Fruit fly (Drosophila melanogaster): ENCODE measurements around the gene CG5455.
A peak's percentile ranks its signal among the peaks of the same experiment; 100 is the strongest.

The CG5455 gene

DNA sequence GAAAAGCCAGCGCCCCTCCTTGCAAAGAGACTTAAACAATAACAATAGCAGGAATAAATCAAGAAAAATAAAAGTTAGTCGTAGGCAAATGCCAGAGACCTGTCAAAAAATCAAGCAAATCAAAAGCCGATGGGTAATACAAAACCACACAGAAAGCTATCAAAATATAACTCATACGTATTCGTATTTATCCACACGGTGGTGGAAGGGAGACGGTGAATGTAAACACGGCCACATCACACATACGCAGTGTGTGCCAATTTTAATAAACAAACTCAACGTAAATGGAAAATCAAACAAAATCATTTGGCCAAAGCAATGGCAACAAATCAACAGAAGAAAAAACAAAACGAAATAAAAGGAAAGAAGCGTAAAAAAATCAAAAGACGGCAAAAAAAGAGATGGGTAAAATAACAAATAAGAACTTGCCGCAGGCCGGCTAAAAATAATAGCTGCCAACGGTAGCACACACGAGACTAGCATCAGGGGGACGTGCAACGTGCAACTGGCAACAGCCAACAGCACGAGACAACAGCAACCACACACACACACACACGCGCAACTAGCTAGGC lies 18.6 kb upstream of the CG5455 start (continued):
- TF ChIP-seq schlank (tag; optimal IDR thresholded peaks at IDR 0.05): no peak
- no peak for TF ChIP-seq Doc2 (GFP tag; IDR thresholded peaks at IDR 0.05)
- 0 out of 2 replicates have a peak, but pooled peaks have one; percentile 23 for TF ChIP-seq seq (GFP tag; IDR thresholded peaks at IDR 0.05)
- peak; percentile 45; the same call in 1 of the 2 replicates for TF ChIP-seq CG9932 (GFP tag; IDR thresholded peaks at IDR 0.05)
- TF ChIP-seq so (GFP tag; IDR thresholded peaks at IDR 0.05): peak; percentile 29; the same call in 2 of the 3 replicates
- no peak for TF ChIP-seq ken (GFP tag; IDR thresholded peaks at IDR 0.05)
- TF ChIP-seq CG4730 (GFP tag; IDR thresholded peaks at IDR 0.05): no peak
- TF ChIP-seq D19A (tag; optimal IDR thresholded peaks at IDR 0.05): no peak
- no peak for TF ChIP-seq CG12299 (tag; optimal IDR thresholded peaks at IDR 0.05)
- no peak for TF ChIP-seq ab (GFP tag; optimal IDR thresholded peaks at IDR 0.05)
- TF ChIP-seq grn (GFP tag; optimal IDR thresholded peaks at IDR 0.05): no peak
- TF ChIP-seq CG10654 (GFP tag; optimal IDR thresholded peaks at IDR 0.05): no peak
- no peak for TF ChIP-seq CG12744 (GFP tag; optimal IDR thresholded peaks at IDR 0.05)
- TF ChIP-seq ssp (GFP tag; IDR thresholded peaks at IDR 0.05): no peak
- TF ChIP-seq CG6765 (GFP tag; optimal IDR thresholded peaks at IDR 0.05): no peak
- peak; percentile 1 for TF ChIP-seq sd (tag; optimal IDR thresholded peaks at IDR 0.05)
- TF ChIP-seq psq (GFP tag; optimal IDR thresholded peaks at IDR 0.05): no peak
- 0 out of 4 replicates have a peak, but pooled peaks have one; percentile 14 for TF ChIP-seq chinmo (GFP tag; IDR thresholded peaks at IDR 0.05; ENCODE audit: partially characterized antibody)
- no peak for TF ChIP-seq Eip74EF (GFP tag; optimal IDR thresholded peaks at IDR 0.05)
- TF ChIP-seq pfk (GFP tag; optimal IDR thresholded peaks at IDR 0.05): no peak
- TF ChIP-seq CG17802 (tag; optimal IDR thresholded peaks at IDR 0.05): no peak
- no peak for TF ChIP-seq jing (GFP tag; optimal IDR thresholded peaks at IDR 0.05)
- no peak for TF ChIP-seq sna (GFP tag; IDR thresholded peaks at IDR 0.05; ENCODE audit: partially characterized antibody)
- no peak for TF ChIP-seq Xrp1 (GFP tag; IDR thresholded peaks at IDR 0.05)
- no peak for TF ChIP-seq Fer1 (GFP tag; optimal IDR thresholded peaks at IDR 0.05)
- TF ChIP-seq al (GFP tag; IDR thresholded peaks at IDR 0.05): no peak
- TF ChIP-seq CG6254 (GFP tag; optimal IDR thresholded peaks at IDR 0.05): no peak
- TF ChIP-seq CG16779 (GFP tag; IDR thresholded peaks at IDR 0.05): no peak
- TF ChIP-seq bsh (GFP tag; optimal IDR thresholded peaks at IDR 0.05): peak in 1 of 2 experiments; percentile 36
- no peak for TF ChIP-seq CG15514 (GFP tag; optimal IDR thresholded peaks at IDR 0.05)
- TF ChIP-seq CG13296 (GFP tag; optimal IDR thresholded peaks at IDR 0.05): no peak
- no peak for TF ChIP-seq Oaz (GFP tag; IDR thresholded peaks at IDR 0.05)
- TF ChIP-seq vnd (GFP tag; IDR thresholded peaks at IDR 0.05; ENCODE audit: partially characterized antibody): no peak
- no peak for TF ChIP-seq CG1602 (GFP tag; optimal IDR thresholded peaks at IDR 0.05)
- TF ChIP-seq CG8281 (tag; optimal IDR thresholded peaks at IDR 0.05): no peak
- TF ChIP-seq slbo (GFP tag; IDR thresholded peaks at IDR 0.05): peak; percentile 37; the same call in 1 of the 2 replicates
- TF ChIP-seq CG11085 (GFP tag; IDR thresholded peaks at IDR 0.05): 0 out of 2 replicates have a peak, but pooled peaks have one; percentile 22
- TF ChIP-seq CG31441 (GFP tag; IDR thresholded peaks at IDR 0.05): no peak
- no peak for TF ChIP-seq org-1 (GFP tag; optimal IDR thresholded peaks at IDR 0.05)
- TF ChIP-seq Gsc (GFP tag; IDR thresholded peaks at IDR 0.05): no peak
- TF ChIP-seq lab (GFP tag; optimal IDR thresholded peaks at IDR 0.05): peak; percentile 21
- peak; percentile 59 for TF ChIP-seq sob (GFP tag; IDR thresholded peaks at IDR 0.05)
- TF ChIP-seq pan (optimal IDR thresholded peaks at IDR 0.05): no peak
- no peak for TF ChIP-seq pan (GFP tag; optimal IDR thresholded peaks at IDR 0.05 in 1 of 2, IDR thresholded peaks at IDR 0.05 in 1 of 2)
- no peak for TF ChIP-seq CG10274 (GFP tag; optimal IDR thresholded peaks at IDR 0.05)
- no peak for TF ChIP-seq stwl (tag; optimal IDR thresholded peaks at IDR 0.05)
- TF ChIP-seq Tbp (GFP tag; optimal IDR thresholded peaks at IDR 0.05): no peak
- TF ChIP-seq CG13775 (GFP tag; optimal IDR thresholded peaks at IDR 0.05): no peak
- no peak for TF ChIP-seq pnt (GFP tag; optimal IDR thresholded peaks at IDR 0.05)
- TF ChIP-seq sisA (GFP tag; IDR thresholded peaks at IDR 0.05): no peak
- no peak for TF ChIP-seq Ravus (GFP tag; IDR thresholded peaks at IDR 0.05)
